Fruit fly (Drosophila melanogaster): ENCODE data around the gene Dred.

Dred gene

dm6 chr3L:19562146-19562700 lies 18.2 kb upstream of the Dred start:
- no peak for TF ChIP-seq Rel (GFP tag; optimal IDR thresholded peaks at IDR 0.05)
- TF ChIP-seq Rel (tag; optimal IDR thresholded peaks at IDR 0.05): peak; percentile 2
- TF ChIP-seq Vsx2 (GFP tag; optimal IDR thresholded peaks at IDR 0.05; ENCODE audit: partially characterized antibody): peak; percentile 46
- peak; percentile 20 for TF ChIP-seq br (GFP tag; optimal IDR thresholded peaks at IDR 0.05)
- TF ChIP-seq N (GFP tag; optimal IDR thresholded peaks at IDR 0.05): no peak
- TF ChIP-seq dl (GFP tag; optimal IDR thresholded peaks at IDR 0.05; ENCODE audit: insufficient read depth in 1 of 2, partially characterized antibody in 2 of 2): peak; percentile 25 to 55
- TF ChIP-seq usp (GFP tag; optimal IDR thresholded peaks at IDR 0.05): no peak
- peak; percentile 76 for TF ChIP-seq Dif (GFP tag; optimal IDR thresholded peaks at IDR 0.05; ENCODE audit: partially characterized antibody)
- peak; percentile 72 for TF ChIP-seq Hr83 (GFP tag; optimal IDR thresholded peaks at IDR 0.05; ENCODE audit: poor library complexity, severe bottlenecking)
- peak; percentile 10 for TF ChIP-seq h (GFP tag; optimal IDR thresholded peaks at IDR 0.05)
- TF ChIP-seq jim (GFP tag; optimal IDR thresholded peaks at IDR 0.05): no peak

DNA sequence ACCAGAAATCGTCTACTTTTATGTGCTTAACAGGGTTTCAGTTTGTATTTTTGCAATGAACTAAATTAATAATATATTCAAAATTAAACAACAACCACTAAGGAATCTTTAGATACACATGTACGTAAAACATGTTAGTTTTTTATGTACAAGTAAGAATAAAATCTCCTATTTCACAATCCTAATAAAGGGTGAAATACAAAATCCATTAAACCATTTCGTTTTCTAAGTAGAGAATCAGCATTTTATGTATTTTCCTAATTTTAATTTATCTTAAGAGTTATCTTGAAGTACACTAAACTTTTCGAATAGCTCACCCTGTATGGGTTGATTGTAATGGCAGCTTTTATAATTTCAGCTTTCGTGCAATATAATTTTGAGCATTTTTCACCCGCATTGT lies 17.7 kb upstream of the Dred start:
- TF ChIP-seq CG9705 (GFP tag; optimal IDR thresholded peaks at IDR 0.05) (peak; percentile 26), Hr78 (GFP tag; optimal IDR thresholded peaks at IDR 0.05) (no peak), h (GFP tag; optimal IDR thresholded peaks at IDR 0.05) (peak; percentile 79), HLH106 (tag; optimal IDR thresholded peaks at IDR 0.05) (peak; percentile 88), Hnf4 (GFP tag; optimal IDR thresholded peaks at IDR 0.05) (peak; percentile 29), fru (GFP tag; optimal IDR thresholded peaks at IDR 0.05) (peak; percentile 88), brk (GFP tag; optimal IDR thresholded peaks at IDR 0.05) (peak; percentile 43), ey (GFP tag; optimal IDR thresholded peaks at IDR 0.05) (peak; percentile 86), woc (GFP tag; optimal IDR thresholded peaks at IDR 0.05) (peak; percentile 58), jim (GFP tag; optimal IDR thresholded peaks at IDR 0.05) (no peak), Hr83 (GFP tag; optimal IDR thresholded peaks at IDR 0.05; ENCODE audit: poor library complexity, severe bottlenecking) (no peak), lola (GFP tag; optimal IDR thresholded peaks at IDR 0.05) (no peak), Abd-B (GFP tag; optimal IDR thresholded peaks at IDR 0.05) (no peak), Mio (GFP tag; optimal IDR thresholded peaks at IDR 0.05) (no peak), tai (GFP tag; optimal IDR thresholded peaks at IDR 0.05) (peak; percentile 15), sage (GFP tag; optimal IDR thresholded peaks at IDR 0.05) (peak; percentile 44), dl (GFP tag; optimal IDR thresholded peaks at IDR 0.05; ENCODE audit: insufficient read depth in 1 of 2, partially characterized antibody in 2 of 2) (no peak), CrebA (GFP tag; optimal IDR thresholded peaks at IDR 0.05; ENCODE audit: borderline replicate concordance) (no peak), CG32264 (GFP tag; optimal IDR thresholded peaks at IDR 0.05) (no peak), Dfd (GFP tag; optimal IDR thresholded peaks at IDR 0.05) (no peak), N (GFP tag; optimal IDR thresholded peaks at IDR 0.05) (no peak), dmrt93B (GFP tag; optimal IDR thresholded peaks at IDR 0.05) (peak; percentile 17), Myc (optimal IDR thresholded peaks at IDR 0.05) (no peak), Jra (GFP tag; optimal IDR thresholded peaks at IDR 0.05) (peak; percentile 11), psq (GFP tag; optimal IDR thresholded peaks at IDR 0.05) (peak; percentile 60), Rel (GFP tag; optimal IDR thresholded peaks at IDR 0.05) (peak; percentile 13), Rel (tag; optimal IDR thresholded peaks at IDR 0.05) (peak; percentile 2), rgr (GFP tag; optimal IDR thresholded peaks at IDR 0.05) (peak; percentile 88), pan (optimal IDR thresholded peaks at IDR 0.05) (no peak), foxo (GFP tag; optimal IDR thresholded peaks at IDR 0.05) (peak in 1 of 2 experiments; percentile 91), OdsH (GFP tag; optimal IDR thresholded peaks at IDR 0.05) (peak; percentile 86), Sp1 (GFP tag; optimal IDR thresholded peaks at IDR 0.05) (peak; percentile 91), dsf (GFP tag; optimal IDR thresholded peaks at IDR 0.05; ENCODE audit: borderline replicate concordance) (no peak), Vsx2 (GFP tag; optimal IDR thresholded peaks at IDR 0.05; ENCODE audit: partially characterized antibody) (no peak), Dif (GFP tag; optimal IDR thresholded peaks at IDR 0.05; ENCODE audit: partially characterized antibody) (no peak), usp (GFP tag; optimal IDR thresholded peaks at IDR 0.05) (no peak), sv (GFP tag; optimal IDR thresholded peaks at IDR 0.05) (no peak), GATAd (GFP tag; optimal IDR thresholded peaks at IDR 0.05) (no peak), br (GFP tag; optimal IDR thresholded peaks at IDR 0.05) (peak; percentile 66)

Data from whole organism, wandering third instar larva.